Worm (Caenorhabditis elegans) whole organism, mixed stage, embryonic: ENCODE measurements around the gene T04B2.8.

ENCODE experiments used
- mep-1 ChIP-seq: fragments of 150-350 bp; optimal IDR thresholded peaks from 2 replicates; lab custom pipeline; 2017; ENCODE audit warnings: missing biosample characterization, missing genetic modification reagents, missing genetic modification characterization, inconsistent platforms
- mls-2 ChIP-seq: sonication (generic microtip); optimal IDR thresholded peaks from 2 replicates; lab custom pipeline; 2016; ENCODE audit warnings: mild to moderate bottlenecking, missing genetic modification characterization, moderate library complexity, missing compliant biosample characterization
- nhr-12 ChIP-seq: fragments of 150-350 bp; optimal IDR thresholded peaks from 2 replicates; lab custom pipeline; 2014; ENCODE audit warnings: missing biosample characterization, missing genetic modification characterization
- nhr-237 ChIP-seq: fragments of 150-350 bp; optimal IDR thresholded peaks from 2 replicates; lab custom pipeline; 2014; ENCODE audit warnings: missing biosample characterization, missing genetic modification characterization
- snpc-4 ChIP-seq: fragments of 150-350 bp; optimal IDR thresholded peaks from 2 replicates; lab custom pipeline; 2014; ENCODE audit warnings: missing biosample characterization, missing genetic modification characterization
- unc-62 ChIP-seq: fragments of 150-350 bp; optimal IDR thresholded peaks from 2 replicates; lab custom pipeline; 2014; ENCODE audit warnings: missing biosample characterization, missing genetic modification reagents, missing genetic modification characterization

DNA sequence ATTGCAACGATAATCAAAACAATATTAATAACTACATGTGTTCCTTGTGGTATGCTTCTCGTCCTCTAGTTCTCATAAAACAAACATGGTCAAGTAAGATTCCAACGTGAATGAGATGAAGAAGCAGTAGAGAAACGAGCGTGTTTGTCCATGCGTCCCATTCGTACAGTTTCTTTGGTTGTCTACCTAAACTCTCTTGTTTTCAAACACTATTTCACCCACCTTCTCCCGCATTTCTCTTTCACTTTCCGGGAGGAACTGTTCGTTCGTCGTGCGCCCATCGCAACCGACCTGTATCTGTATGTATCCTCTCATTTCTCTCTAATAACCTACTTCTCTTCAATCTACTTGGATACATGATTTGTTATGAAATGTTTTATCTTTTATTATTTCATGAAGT, 43.2 kb downstream of the T04B2.8 start:
- TF ChIP-seq unc-62 (GFP tag; lab: Kevin White, UChicago) (no peak), nhr-12 (tag; lab: Kevin White, UChicago) (no peak), mls-2 (tag; lab: Kevin White, UChicago) (no peak), mep-1 (tag; lab: Kevin White, UChicago) (no peak), nhr-237 (tag; lab: Kevin White, UChicago) (peak; percentile 15), snpc-4 (no peak)
